Fruit fly (Drosophila melanogaster): ENCODE data around the gene CG43703.
A peak's percentile ranks its signal among the peaks of the same experiment; 100 is the strongest.

CG43703 gene

dm6 chr2L:3813255-3813875, 48.1 kb downstream of the CG43703 start, which contains the start of gene CG3407 (continued):
- peak; percentile 69 for TF ChIP-seq CG34422 (GFP tag; IDR thresholded peaks at IDR 0.05)
- no peak for TF ChIP-seq CG14050 (GFP tag; IDR thresholded peaks at IDR 0.05)
- no peak for TF ChIP-seq CkIIα-i1 (GFP tag; IDR thresholded peaks at IDR 0.05)
- TF ChIP-seq ham (GFP tag; IDR thresholded peaks at IDR 0.05): no peak
- peak; percentile 39 for TF ChIP-seq ewg (GFP tag; optimal IDR thresholded peaks at IDR 0.05)
- no peak for TF ChIP-seq pan (optimal IDR thresholded peaks at IDR 0.05)
- peak in 1 of 2 experiments; percentile 33 for TF ChIP-seq pan (GFP tag; optimal IDR thresholded peaks at IDR 0.05 in 1 of 2, IDR thresholded peaks at IDR 0.05 in 1 of 2)
- no peak for TF ChIP-seq CG10366 (GFP tag; IDR thresholded peaks at IDR 0.05)
- no peak for TF ChIP-seq Abd-B (GFP tag; optimal IDR thresholded peaks at IDR 0.05)
- TF ChIP-seq MESR4 (GFP tag; optimal IDR thresholded peaks at IDR 0.05): peak; percentile 76
- TF ChIP-seq kah (GFP tag; optimal IDR thresholded peaks at IDR 0.05): no peak
- TF ChIP-seq CG16815 (GFP tag; optimal IDR thresholded peaks at IDR 0.05): peak; percentile 4
- TF ChIP-seq CG8924 (tag; optimal IDR thresholded peaks at IDR 0.05): peak; percentile 48
- peak; percentile 30 for TF ChIP-seq CG1647 (GFP tag; optimal IDR thresholded peaks at IDR 0.05)
- TF ChIP-seq dm (GFP tag; optimal IDR thresholded peaks at IDR 0.05): peak; percentile 14
- TF ChIP-seq sc (optimal IDR thresholded peaks at IDR 0.05): no peak
- no peak for TF ChIP-seq sc (GFP tag; optimal IDR thresholded peaks at IDR 0.05)
- TF ChIP-seq NfI (GFP tag; optimal IDR thresholded peaks at IDR 0.05): peak; percentile 71
- TF ChIP-seq CG7928 (GFP tag; optimal IDR thresholded peaks at IDR 0.05): no peak
- TF ChIP-seq vvl (GFP tag; IDR thresholded peaks at IDR 0.05): peak; percentile 44; the same call in 1 of the 2 replicates
- TF ChIP-seq stc (GFP tag; IDR thresholded peaks at IDR 0.05): no peak; the same call in 1 of the 2 replicates
- TF ChIP-seq CG1603 (tag; optimal IDR thresholded peaks at IDR 0.05): peak; percentile 86
- TF ChIP-seq inv (GFP tag; IDR thresholded peaks at IDR 0.05; ENCODE audit: partially characterized antibody): peak; percentile 56
- peak; percentile 36 for TF ChIP-seq Sin3A (optimal IDR thresholded peaks at IDR 0.05)
- TF ChIP-seq CG7786 (GFP tag; optimal IDR thresholded peaks at IDR 0.05): peak; percentile 68
- TF ChIP-seq Hsf (GFP tag; optimal IDR thresholded peaks at IDR 0.05): peak; percentile 43
- TF ChIP-seq twi (tag; optimal IDR thresholded peaks at IDR 0.05): peak; percentile 54
- TF ChIP-seq E2f2 (GFP tag; IDR thresholded peaks at IDR 0.05): peak; percentile 100
- TF ChIP-seq CG6765 (GFP tag; optimal IDR thresholded peaks at IDR 0.05): no peak
- peak; percentile 80 for TF ChIP-seq sob (GFP tag; IDR thresholded peaks at IDR 0.05)
- TF ChIP-seq Myb (GFP tag; optimal IDR thresholded peaks at IDR 0.05): peak; percentile 75
- peak; percentile 56 for TF ChIP-seq ERR (GFP tag; optimal IDR thresholded peaks at IDR 0.05)
- TF ChIP-seq ab (GFP tag; optimal IDR thresholded peaks at IDR 0.05): peak; percentile 13
- peak; percentile 51 to 66 for TF ChIP-seq chif (GFP tag; optimal IDR thresholded peaks at IDR 0.05)
- peak; percentile 39; the same call in 1 of the 3 replicates for TF ChIP-seq row (GFP tag; IDR thresholded peaks at IDR 0.05)
- no peak for TF ChIP-seq Taf1 (GFP tag; IDR thresholded peaks at IDR 0.05)
- TF ChIP-seq CG2202 (tag; optimal IDR thresholded peaks at IDR 0.05): no peak
- no peak for TF ChIP-seq dimm (GFP tag; IDR thresholded peaks at IDR 0.05)
- peak; percentile 60 for TF ChIP-seq Dek (tag; optimal IDR thresholded peaks at IDR 0.05)
- no peak for TF ChIP-seq mld (GFP tag; IDR thresholded peaks at IDR 0.05; ENCODE audit: partially characterized antibody)
- peak; percentile 53 for TF ChIP-seq CG8944 (GFP tag; optimal IDR thresholded peaks at IDR 0.05)
- TF ChIP-seq nerfin-2 (GFP tag; IDR thresholded peaks at IDR 0.05; ENCODE audit: partially characterized antibody): peak; percentile 54; the same call in 1 of the 2 replicates
- TF ChIP-seq Mrtf (GFP tag; IDR thresholded peaks at IDR 0.05): peak; percentile 34; the same call in 1 of the 3 replicates
- TF ChIP-seq H15 (GFP tag; IDR thresholded peaks at IDR 0.05): 0 out of 3 replicates have a peak, but pooled peaks have one; percentile 19
- TF ChIP-seq corto (GFP tag; optimal IDR thresholded peaks at IDR 0.05): no peak
- TF ChIP-seq CG13424 (tag; optimal IDR thresholded peaks at IDR 0.05): no peak
- peak; percentile 55 for TF ChIP-seq Ptx1 (GFP tag; IDR thresholded peaks at IDR 0.05)
- peak; percentile 70 for TF ChIP-seq sna (GFP tag; IDR thresholded peaks at IDR 0.05; ENCODE audit: partially characterized antibody)
- peak; percentile 90 for TF ChIP-seq CG4617 (GFP tag; optimal IDR thresholded peaks at IDR 0.05; ENCODE audit: borderline replicate concordance)
- 0 out of 3 replicates have a peak, but pooled peaks have one; percentile 19 for TF ChIP-seq dysf (GFP tag; IDR thresholded peaks at IDR 0.05)
- TF ChIP-seq CG17328 (GFP tag; IDR thresholded peaks at IDR 0.05): no peak

All from whole organism, embryonic.